Worm (Caenorhabditis elegans): Measurements from ENCODE around the gene C56E10.3.

The C56E10.3 gene

DNA sequence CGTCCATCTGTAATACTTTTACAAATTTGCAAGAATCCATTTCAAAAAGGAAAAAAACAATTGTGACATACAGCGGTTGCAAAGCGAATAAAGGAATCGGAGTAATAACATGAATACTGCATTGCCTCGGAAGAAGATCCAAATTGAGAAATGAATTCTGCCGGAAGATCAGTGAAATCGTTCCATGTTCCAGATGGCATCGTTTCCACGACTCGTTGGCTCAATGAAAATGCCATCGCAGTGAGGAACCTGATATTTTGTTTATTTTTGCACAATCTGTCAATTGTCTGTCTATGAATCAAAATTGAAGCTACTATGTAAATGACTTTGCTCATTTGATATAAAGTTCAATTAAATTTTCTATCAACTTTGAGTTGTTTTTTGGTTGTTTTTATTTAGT is 14.8 kb upstream of the C56E10.3 start:
- TF ChIP-seq tbx-37 (GFP tag; conservative IDR thresholded peaks at IDR 0.05) (no peak), ceh-36 (tag; optimal IDR thresholded peaks at IDR 0.05) (no peak), B0310.2 (tag; optimal IDR thresholded peaks at IDR 0.05) (no peak), tbx-11 (GFP tag; IDR thresholded peaks at IDR 0.05) (no peak), ama-1 (optimal IDR thresholded peaks at IDR 0.05) (no peak), flt-1 (GFP tag; IDR thresholded peaks at IDR 0.05) (no peak), hmg-4 (GFP tag; optimal IDR thresholded peaks at IDR 0.05) (no peak), scrt-1 (GFP tag; IDR thresholded peaks at IDR 0.05) (no peak), ets-7 (tag; optimal IDR thresholded peaks at IDR 0.05) (no peak), hnd-1 (tag; optimal IDR thresholded peaks at IDR 0.05) (no peak), sea-1 (GFP tag; conservative IDR thresholded peaks at IDR 0.05) (no peak), pes-1 (GFP tag; IDR thresholded peaks at IDR 0.05) (no peak), aly-1 (tag; optimal IDR thresholded peaks at IDR 0.05) (no peak)

- TF ChIP-seq hmbx-1 (tag; optimal IDR thresholded peaks at IDR 0.05), result no peak
- no peak for TF ChIP-seq sea-1 (GFP tag; conservative IDR thresholded peaks at IDR 0.05)
- no peak for TF ChIP-seq tbx-11 (GFP tag; IDR thresholded peaks at IDR 0.05)
- no peak for TF ChIP-seq hnd-1 (tag; optimal IDR thresholded peaks at IDR 0.05)
- no peak for TF ChIP-seq flt-1 (GFP tag; IDR thresholded peaks at IDR 0.05)
- no peak for TF ChIP-seq ets-7 (tag; optimal IDR thresholded peaks at IDR 0.05)
- TF ChIP-seq F13C5.2 (tag; optimal IDR thresholded peaks at IDR 0.05), result no peak
- TF ChIP-seq B0310.2 (tag; optimal IDR thresholded peaks at IDR 0.05), result no peak
- no peak for TF ChIP-seq ceh-13 (GFP tag; optimal IDR thresholded peaks at IDR 0.05)
- TF ChIP-seq hmg-4 (GFP tag; optimal IDR thresholded peaks at IDR 0.05), result no peak
- no peak for TF ChIP-seq aly-1 (tag; optimal IDR thresholded peaks at IDR 0.05)
- no peak for TF ChIP-seq pes-1 (GFP tag; IDR thresholded peaks at IDR 0.05)
- no peak for TF ChIP-seq ama-1 (optimal IDR thresholded peaks at IDR 0.05)
- TF ChIP-seq tra-4 (tag; optimal IDR thresholded peaks at IDR 0.05), result no peak
Measured at ce11 chrX:6631437-6631836, 14.0 kb upstream of the C56E10.3 start, which contains the start of gene aexr-2. Gene aexr-2 (minus strand): TSS chrX:6631537.

DNA sequence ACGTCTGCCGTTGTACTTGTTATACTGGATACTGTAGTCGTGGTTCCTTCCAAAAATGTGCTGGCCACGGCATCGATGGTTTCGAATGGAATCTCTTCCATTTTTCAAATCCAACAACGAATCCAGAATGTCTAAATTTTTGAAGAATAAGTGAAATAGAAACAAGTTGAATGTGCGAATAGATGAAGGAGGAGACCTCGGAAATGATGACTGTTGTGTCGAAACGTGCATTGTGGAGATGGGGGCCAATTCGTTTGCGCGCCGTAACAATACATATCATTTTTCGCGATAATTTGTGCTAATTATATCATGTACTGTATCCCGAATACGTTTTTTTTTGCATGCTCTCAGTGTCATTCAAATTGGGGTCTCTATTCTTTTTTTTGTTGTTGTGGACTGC is 10.3 kb upstream of the C56E10.3 start, which contains the start of gene aexr-1:
Gene aexr-1 (minus strand): TSS at position 101 of the 400 bp plus-strand sequence.
- no peak for TF ChIP-seq aly-1 (tag; optimal IDR thresholded peaks at IDR 0.05)
- no peak for TF ChIP-seq pes-1 (GFP tag; IDR thresholded peaks at IDR 0.05)
- no peak for TF ChIP-seq hnd-1 (tag; optimal IDR thresholded peaks at IDR 0.05)
- TF ChIP-seq hmbx-1 (tag; optimal IDR thresholded peaks at IDR 0.05), result no peak
- TF ChIP-seq F13C5.2 (tag; optimal IDR thresholded peaks at IDR 0.05), result no peak
- no peak for TF ChIP-seq ceh-36 (tag; optimal IDR thresholded peaks at IDR 0.05)
- TF ChIP-seq tbx-37 (GFP tag; conservative IDR thresholded peaks at IDR 0.05), result no peak
- no peak for TF ChIP-seq flt-1 (GFP tag; IDR thresholded peaks at IDR 0.05)
- TF ChIP-seq ama-1 (optimal IDR thresholded peaks at IDR 0.05), result no peak
- no peak for TF ChIP-seq hmg-4 (GFP tag; optimal IDR thresholded peaks at IDR 0.05)
- TF ChIP-seq B0310.2 (tag; optimal IDR thresholded peaks at IDR 0.05), result no peak
- TF ChIP-seq ceh-13 (GFP tag; optimal IDR thresholded peaks at IDR 0.05), result no peak
- TF ChIP-seq scrt-1 (GFP tag; IDR thresholded peaks at IDR 0.05), result no peak
- no peak for TF ChIP-seq sea-1 (GFP tag; conservative IDR thresholded peaks at IDR 0.05)
- no peak for TF ChIP-seq ets-7 (tag; optimal IDR thresholded peaks at IDR 0.05)
- TF ChIP-seq tra-4 (tag; optimal IDR thresholded peaks at IDR 0.05), result no peak

DNA sequence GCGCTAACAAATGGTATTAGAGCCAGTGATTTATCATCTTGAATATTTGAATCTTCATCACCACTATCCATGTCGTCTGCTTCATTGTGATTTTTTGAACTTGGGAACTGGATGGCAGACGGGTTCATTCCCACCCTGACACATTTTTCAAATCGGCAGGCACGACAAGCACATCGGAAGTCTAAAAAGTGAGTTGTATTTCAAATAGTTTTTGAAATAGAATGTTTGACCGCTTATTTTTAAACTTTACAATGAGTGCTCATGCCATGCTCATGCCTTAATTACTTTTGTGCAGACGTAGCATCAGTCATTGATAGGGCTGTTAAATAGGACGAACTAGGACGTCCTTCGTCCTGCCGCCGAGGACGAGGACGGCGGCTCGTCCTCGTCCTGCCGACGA is 7.5 kb upstream of the C56E10.3 start:
- TF ChIP-seq pes-1 (GFP tag; IDR thresholded peaks at IDR 0.05), result no peak
- no peak for TF ChIP-seq tra-4 (tag; optimal IDR thresholded peaks at IDR 0.05)
- no peak for TF ChIP-seq hmg-4 (GFP tag; optimal IDR thresholded peaks at IDR 0.05)
- TF ChIP-seq tbx-11 (GFP tag; IDR thresholded peaks at IDR 0.05), result no peak
- TF ChIP-seq ceh-13 (GFP tag; optimal IDR thresholded peaks at IDR 0.05), result no peak
- no peak for TF ChIP-seq B0310.2 (tag; optimal IDR thresholded peaks at IDR 0.05)
- TF ChIP-seq aly-1 (tag; optimal IDR thresholded peaks at IDR 0.05), result no peak
- no peak for TF ChIP-seq tbx-37 (GFP tag; conservative IDR thresholded peaks at IDR 0.05)
- TF ChIP-seq sea-1 (GFP tag; conservative IDR thresholded peaks at IDR 0.05), result no peak
- no peak for TF ChIP-seq flt-1 (GFP tag; IDR thresholded peaks at IDR 0.05)
- no peak for TF ChIP-seq ceh-36 (tag; optimal IDR thresholded peaks at IDR 0.05)
- TF ChIP-seq ets-7 (tag; optimal IDR thresholded peaks at IDR 0.05), result no peak
- TF ChIP-seq hmbx-1 (tag; optimal IDR thresholded peaks at IDR 0.05), result no peak
- no peak for TF ChIP-seq ama-1 (optimal IDR thresholded peaks at IDR 0.05)
- no peak for TF ChIP-seq F13C5.2 (tag; optimal IDR thresholded peaks at IDR 0.05)
- no peak for TF ChIP-seq hnd-1 (tag; optimal IDR thresholded peaks at IDR 0.05)
- no peak for TF ChIP-seq scrt-1 (GFP tag; IDR thresholded peaks at IDR 0.05)

- no peak for TF ChIP-seq tra-4 (tag; optimal IDR thresholded peaks at IDR 0.05)
- no peak for TF ChIP-seq ceh-13 (GFP tag; optimal IDR thresholded peaks at IDR 0.05)
- TF ChIP-seq aly-1 (tag; optimal IDR thresholded peaks at IDR 0.05), result no peak
- no peak for TF ChIP-seq sea-1 (GFP tag; conservative IDR thresholded peaks at IDR 0.05)
- no peak for TF ChIP-seq tbx-11 (GFP tag; IDR thresholded peaks at IDR 0.05)
- no peak for TF ChIP-seq hmg-4 (GFP tag; optimal IDR thresholded peaks at IDR 0.05)
- no peak for TF ChIP-seq B0310.2 (tag; optimal IDR thresholded peaks at IDR 0.05)
- TF ChIP-seq scrt-1 (GFP tag; IDR thresholded peaks at IDR 0.05), result no peak
- TF ChIP-seq ceh-36 (tag; optimal IDR thresholded peaks at IDR 0.05), result no peak
- no peak for TF ChIP-seq flt-1 (GFP tag; IDR thresholded peaks at IDR 0.05)
- no peak for TF ChIP-seq hnd-1 (tag; optimal IDR thresholded peaks at IDR 0.05)
- TF ChIP-seq pes-1 (GFP tag; IDR thresholded peaks at IDR 0.05), result no peak
- no peak for TF ChIP-seq ets-7 (tag; optimal IDR thresholded peaks at IDR 0.05)
- no peak for TF ChIP-seq F13C5.2 (tag; optimal IDR thresholded peaks at IDR 0.05)
- no peak for TF ChIP-seq hmbx-1 (tag; optimal IDR thresholded peaks at IDR 0.05)
Measured at ce11 chrX:6638985-6639573, 6.4 kb upstream of the C56E10.3 start.

ce11 chrX:6640570-6641199 is 4.8 kb upstream of the C56E10.3 start, which contains the start of gene nhr-120:
Gene nhr-120 (minus strand): TSS chrX:6640620.
- TF ChIP-seq B0310.2 (tag; optimal IDR thresholded peaks at IDR 0.05) (no peak), ama-1 (optimal IDR thresholded peaks at IDR 0.05) (no peak), aly-1 (tag; optimal IDR thresholded peaks at IDR 0.05) (no peak), ets-7 (tag; optimal IDR thresholded peaks at IDR 0.05) (no peak), hmbx-1 (tag; optimal IDR thresholded peaks at IDR 0.05) (no peak)

DNA sequence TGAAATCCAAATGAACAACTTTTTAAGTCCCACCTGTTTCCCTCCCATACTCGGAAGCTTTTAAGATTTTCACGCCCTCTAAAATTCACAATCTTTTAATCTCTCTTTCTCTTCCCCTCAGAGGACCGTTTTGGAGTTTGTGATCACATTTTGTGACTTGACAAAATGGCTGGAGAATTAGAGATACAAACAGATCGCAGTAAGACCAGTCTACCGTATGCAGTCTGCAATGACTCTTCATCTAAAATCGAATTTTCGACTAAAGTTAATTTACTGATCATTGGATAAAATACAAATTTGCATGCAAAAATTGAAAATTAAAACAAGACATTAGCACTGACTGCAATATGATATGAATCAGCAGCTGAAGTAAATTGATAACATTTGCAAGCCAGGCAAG is 3.9 kb upstream of the C56E10.3 start:
- no peak for TF ChIP-seq hmbx-1 (tag; optimal IDR thresholded peaks at IDR 0.05)
- no peak for TF ChIP-seq sea-1 (GFP tag; conservative IDR thresholded peaks at IDR 0.05)
- no peak for TF ChIP-seq ceh-13 (GFP tag; optimal IDR thresholded peaks at IDR 0.05)
- no peak for TF ChIP-seq tbx-11 (GFP tag; IDR thresholded peaks at IDR 0.05)
- no peak for TF ChIP-seq hnd-1 (tag; optimal IDR thresholded peaks at IDR 0.05)
- TF ChIP-seq scrt-1 (GFP tag; IDR thresholded peaks at IDR 0.05), result no peak
